Worm (Caenorhabditis elegans) whole organism, young adult: ENCODE measurements around the gene F28F8.9.

ENCODE experiments used
- athp-1 ChIP-seq: sonication (generic microtip); optimal IDR thresholded peaks from 2 replicates; lab custom pipeline; 2017; ENCODE audit warnings: mild to moderate bottlenecking, missing genetic modification characterization, missing compliant biosample characterization
- dpff-1 ChIP-seq: sonication (generic microtip); optimal IDR thresholded peaks from 2 replicates; lab custom pipeline; 2017; ENCODE audit warnings: mild to moderate bottlenecking, missing genetic modification characterization, missing compliant biosample characterization

DNA sequence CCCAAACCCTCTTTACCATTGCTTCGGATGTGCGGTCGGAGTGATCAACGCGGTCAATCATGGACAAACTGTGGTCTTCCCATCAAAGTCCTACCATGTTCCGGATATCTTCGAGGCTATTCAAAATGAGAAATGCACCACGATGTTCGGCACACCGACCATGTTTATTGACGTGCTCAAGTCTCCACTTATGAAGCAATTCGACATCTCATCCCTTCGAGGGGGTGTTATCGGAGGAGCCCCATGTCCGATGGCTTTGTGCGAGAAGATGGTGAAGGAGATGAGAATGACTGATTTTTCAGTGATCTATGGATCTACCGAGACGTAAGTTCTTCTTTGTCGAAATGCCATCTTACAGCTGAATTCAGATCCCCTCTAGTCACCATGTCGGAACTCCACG lies 10.1 kb downstream of the F28F8.9 start:
- TF ChIP-seq athp-1 (tag; lab: Kevin White, UChicago) (no peak), dpff-1 (tag; lab: Kevin White, UChicago) (no peak)
